Worm (Caenorhabditis elegans) whole organism, L1 larva: Measurements from ENCODE around the gene K08B5.1.

Source experiments
- hpl-2 ChIP-seq: fragments of 150-350 bp; optimal IDR thresholded peaks from 2 replicates; lab custom pipeline; 2014; ENCODE audit warnings: missing biosample characterization, missing genetic modification reagents, missing genetic modification characterization
- nhr-90 ChIP-seq: sonication (generic microtip); optimal IDR thresholded peaks from 2 replicates; lab custom pipeline; 2016; ENCODE audit warnings: mild to moderate bottlenecking, missing genetic modification characterization, missing compliant biosample characterization; ENCODE audit not compliant: poor library complexity
- pag-3 ChIP-seq: sonication (generic microtip); optimal IDR thresholded peaks from 2 replicates; lab custom pipeline; 2017; ENCODE audit warnings: missing genetic modification characterization, mild to moderate bottlenecking, missing compliant biosample characterization, antibody characterized with exemption, borderline replicate concordance; ENCODE audit not compliant: insufficient read depth
- unc-30 ChIP-seq: sonication (generic microtip); optimal IDR thresholded peaks from 2 replicates; lab custom pipeline; 2017; ENCODE audit warnings: missing biosample characterization, missing genetic modification characterization

Gene K08B5.1

DNA sequence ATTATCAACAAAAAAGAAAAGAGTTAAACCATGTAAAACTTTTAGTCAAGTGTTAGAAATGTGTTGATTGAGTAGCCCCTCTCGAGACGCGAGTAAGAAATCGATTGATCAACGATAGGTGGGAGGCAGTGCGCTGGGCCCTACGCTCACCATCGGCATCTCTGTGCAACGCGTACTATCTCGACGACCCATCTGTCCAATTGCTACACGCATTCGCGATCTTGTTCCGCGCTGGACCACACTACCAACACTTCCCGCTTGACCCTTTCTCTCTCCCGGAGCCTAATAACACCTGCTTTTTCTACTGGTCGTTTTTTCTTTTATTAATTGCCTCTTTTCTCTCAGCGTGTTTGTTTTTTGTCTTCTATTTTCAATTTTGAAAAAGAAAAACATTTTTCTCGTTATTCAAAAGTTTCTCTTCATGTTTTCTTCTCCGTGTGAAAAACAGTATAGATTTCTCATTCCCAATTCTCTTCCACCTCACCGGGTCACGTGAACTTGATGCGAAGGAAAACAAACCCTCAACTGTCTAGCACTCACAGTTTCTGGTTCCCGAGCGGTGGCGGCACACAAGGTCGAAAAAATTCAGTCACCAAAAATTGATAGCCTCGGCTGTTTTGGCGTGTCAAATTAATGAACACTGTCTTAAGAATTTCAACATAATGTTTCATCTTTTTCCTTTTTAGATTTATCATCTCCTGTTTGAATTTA, 53.3 kb downstream of the K08B5.1 start (continued):
- no peak for TF ChIP-seq nhr-90 (tag; lab: Kevin White, UChicago)
- no peak for TF ChIP-seq unc-30
- TF ChIP-seq pag-3 (tag; lab: Kevin White, UChicago), result no peak
- no peak for TF ChIP-seq hpl-2 (GFP tag; lab: Kevin White, UChicago)
